Worm (Caenorhabditis elegans): ENCODE results near the gene clec-171.
A peak's percentile ranks its signal among the peaks of the same experiment; 100 is the strongest.

The clec-171 gene

ce11 chrIV:1437625-1438024 is 10.4 kb upstream of the clec-171 start:
- TF ChIP-seq ceh-48 (tag; optimal IDR thresholded peaks at IDR 0.05) (peak; percentile 39), ceh-6 (GFP tag; optimal IDR thresholded peaks at IDR 0.05) (no peak)

- no peak for TF ChIP-seq rnt-1 (tag; optimal IDR thresholded peaks at IDR 0.05)
- peak; percentile 90 for TF ChIP-seq ceh-48 (tag; optimal IDR thresholded peaks at IDR 0.05)
These were observed 8.0 kb upstream of the clec-171 start for ce11 chrIV:1435159-1435558.

- TF ChIP-seq syd-9 (tag; optimal IDR thresholded peaks at IDR 0.05) (no peak), ref-2 (tag; optimal IDR thresholded peaks at IDR 0.05) (no peak), ceh-18 (tag; optimal IDR thresholded peaks at IDR 0.05) (no peak), madf-2 (tag; optimal IDR thresholded peaks at IDR 0.05) (no peak), fax-1 (tag; optimal IDR thresholded peaks at IDR 0.05) (no peak)
These were observed 7.4 kb upstream of the clec-171 start, which contains the start of gene clp-6 for ce11 chrIV:1434554-1435089. clp-6 (minus strand) TSS chrIV:1435039.

- no peak for TF ChIP-seq pha-4 (tag; optimal IDR thresholded peaks at IDR 0.05)
- no peak for TF ChIP-seq sox-2 (GFP tag; IDR thresholded peaks at IDR 0.05)
- TF ChIP-seq ceh-34 (tag; optimal IDR thresholded peaks at IDR 0.05) = no peak
- no peak for TF ChIP-seq hlh-15 (tag; optimal IDR thresholded peaks at IDR 0.05)
- no peak for TF ChIP-seq ets-4 (tag; optimal IDR thresholded peaks at IDR 0.05)
- TF ChIP-seq ahr-1 (tag; optimal IDR thresholded peaks at IDR 0.05) = no peak
These were observed 6.8 kb upstream of the clec-171 start for ce11 chrIV:1433978-1434377.

ce11 chrIV:1430261-1430660 is 3.1 kb upstream of the clec-171 start, which contains the start of gene Y77E11A.23:
Y77E11A.23 (minus strand) TSS chrIV:1430367.
- TF ChIP-seq ceh-45 (GFP tag; IDR thresholded peaks at IDR 0.05) (no peak), ceh-48 (tag; optimal IDR thresholded peaks at IDR 0.05) (no peak), dmd-4 (tag; optimal IDR thresholded peaks at IDR 0.05; ENCODE audit: borderline replicate concordance) (no peak), pag-3 (tag; optimal IDR thresholded peaks at IDR 0.05; ENCODE audit: borderline replicate concordance) (no peak), pax-1 (tag; optimal IDR thresholded peaks at IDR 0.05) (no peak), nhr-11 (tag; optimal IDR thresholded peaks at IDR 0.05) (no peak), elt-4 (tag; optimal IDR thresholded peaks at IDR 0.05) (no peak), C08G9.2 (tag; optimal IDR thresholded peaks at IDR 0.05) (no peak), fkh-6 (tag; optimal IDR thresholded peaks at IDR 0.05) (no peak), gmeb-2 (tag; optimal IDR thresholded peaks at IDR 0.05) (no peak), elt-2 (tag; optimal IDR thresholded peaks at IDR 0.05) (no peak), ceh-24 (tag; optimal IDR thresholded peaks at IDR 0.05) (no peak)

- TF ChIP-seq zip-5 (tag; optimal IDR thresholded peaks at IDR 0.05) = no peak
- no peak for TF ChIP-seq odd-2 (tag; optimal IDR thresholded peaks at IDR 0.05)
- no peak for TF ChIP-seq ahr-1 (tag; optimal IDR thresholded peaks at IDR 0.05)
- no peak for TF ChIP-seq ceh-24 (tag; optimal IDR thresholded peaks at IDR 0.05)
- TF ChIP-seq hlh-8 (tag; optimal IDR thresholded peaks at IDR 0.05) = no peak
- TF ChIP-seq nfya-1 (tag; optimal IDR thresholded peaks at IDR 0.05) = no peak
- TF ChIP-seq ceh-30 (tag; optimal IDR thresholded peaks at IDR 0.05) = no peak
- no peak for TF ChIP-seq sox-2 (GFP tag; IDR thresholded peaks at IDR 0.05)
- TF ChIP-seq sox-4 (tag; optimal IDR thresholded peaks at IDR 0.05) = no peak
- TF ChIP-seq C38D4.7 (GFP tag; optimal IDR thresholded peaks at IDR 0.05) = no peak
- TF ChIP-seq T23F11.4 (GFP tag; optimal IDR thresholded peaks at IDR 0.05) = no peak
- no peak for TF ChIP-seq rnt-1 (tag; optimal IDR thresholded peaks at IDR 0.05)
- no peak for TF ChIP-seq ttx-3 (tag; optimal IDR thresholded peaks at IDR 0.05)
These were observed 2.2 kb downstream of the clec-171 start, which contains the start of gene Y77E11A.8 for ce11 chrIV:1424962-1425361. Y77E11A.8 (minus strand) TSS chrIV:1425062.

All from whole organism, late embryonic.